Worm (Caenorhabditis elegans) whole organism, L4 larva: ENCODE data around the gene K08E4.2.

Source experiments
- Y48G9A.11 ChIP-seq: fragments of 200-800 bp; sonication (Bioruptor generic); IDR thresholded peaks from 2 replicates; pipeline ENCODE4 v1.3.6; 2022; ENCODE audit warnings: missing genetic modification reagents, missing genetic modification characterization, missing compliant biosample characterization
- egl-27 ChIP-seq: sonication (generic microtip); optimal IDR thresholded peaks from 3 replicates; lab custom pipeline; 2017; ENCODE audit warnings: missing biosample characterization, missing genetic modification reagents, missing genetic modification characterization
- fos-1 ChIP-seq: fragments of 150-350 bp; optimal IDR thresholded peaks from 2 replicates; lab custom pipeline; 2014; ENCODE audit warnings: missing biosample characterization, missing genetic modification characterization
- nhr-28 ChIP-seq: fragments of 150-350 bp; optimal IDR thresholded peaks from 2 replicates; lab custom pipeline; 2014; ENCODE audit warnings: missing biosample characterization, missing genetic modification characterization
- pqm-1 ChIP-seq: sonication (generic microtip); optimal IDR thresholded peaks from 2 replicates; lab custom pipeline; 2017; ENCODE audit warnings: missing biosample characterization, missing genetic modification characterization
- sdz-12 ChIP-seq: fragments of 200-800 bp; sonication (Bioruptor generic); optimal IDR thresholded peaks from 2 replicates; lab custom pipeline; 2018; ENCODE audit warnings: mild to moderate bottlenecking, missing genetic modification characterization, missing compliant biosample characterization
- snpc-4 ChIP-seq: fragments of 150-350 bp; optimal IDR thresholded peaks from 2 replicates; lab custom pipeline; 2014; ENCODE audit warnings: missing biosample characterization, missing genetic modification characterization

DNA sequence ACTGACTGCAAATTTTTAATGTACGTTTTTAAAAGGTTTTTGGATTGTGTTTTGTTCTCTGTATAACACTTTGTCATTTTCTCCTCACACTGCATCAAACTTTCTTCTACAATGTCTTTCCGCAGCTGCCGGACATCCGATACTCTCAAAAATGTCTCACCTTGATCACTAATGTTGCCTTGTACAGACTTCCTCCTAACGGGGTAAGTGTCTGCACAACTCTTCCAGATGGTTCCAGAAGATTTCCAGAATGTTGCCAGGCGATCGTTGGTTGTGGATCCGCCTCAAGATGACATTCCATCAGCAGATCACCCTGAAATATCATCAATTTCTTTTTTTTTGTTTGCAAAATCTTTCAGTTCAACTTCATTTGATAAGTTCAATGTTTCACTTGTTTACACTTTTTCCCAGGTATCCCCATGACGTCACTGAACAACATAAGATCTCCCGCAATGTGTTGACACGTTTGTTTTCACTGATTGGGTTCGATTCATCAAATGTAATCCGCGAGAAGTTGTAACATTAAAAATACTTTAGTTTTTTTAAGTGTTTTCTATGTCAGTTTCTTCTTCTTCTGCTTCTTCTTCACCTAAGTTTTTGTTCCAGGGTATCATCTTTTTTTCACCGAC, 47.3 kb downstream of the K08E4.2 start:
- TF ChIP-seq snpc-4 (no peak), sdz-12 (GFP tag; lab: Kevin White, UChicago) (no peak), fos-1 (tag; lab: Kevin White, UChicago) (no peak), egl-27 (tag; lab: Kevin White, UChicago) (no peak), pqm-1 (tag; lab: Kevin White, UChicago) (no peak), nhr-28 (tag; lab: Kevin White, UChicago) (no peak), Y48G9A.11 (no peak)
